Fruit fly (Drosophila melanogaster) whole organism, larva: ENCODE results near the gene Unc50.

Experiments used
- noc ChIP-seq: fragments of 200-800 bp; sonication (Bioruptor generic); optimal IDR thresholded peaks from 3 replicates; lab custom pipeline; 2019; ENCODE audit warnings: missing biosample characterization, mild to moderate bottlenecking, missing genetic modification characterization, moderate library complexity

Gene Unc50

dm6 chr3R:8638629-8639028 is 37.8 kb downstream of the Unc50 start:
- TF ChIP-seq noc (tag; lab: Kevin White, UChicago) = no peak

DNA sequence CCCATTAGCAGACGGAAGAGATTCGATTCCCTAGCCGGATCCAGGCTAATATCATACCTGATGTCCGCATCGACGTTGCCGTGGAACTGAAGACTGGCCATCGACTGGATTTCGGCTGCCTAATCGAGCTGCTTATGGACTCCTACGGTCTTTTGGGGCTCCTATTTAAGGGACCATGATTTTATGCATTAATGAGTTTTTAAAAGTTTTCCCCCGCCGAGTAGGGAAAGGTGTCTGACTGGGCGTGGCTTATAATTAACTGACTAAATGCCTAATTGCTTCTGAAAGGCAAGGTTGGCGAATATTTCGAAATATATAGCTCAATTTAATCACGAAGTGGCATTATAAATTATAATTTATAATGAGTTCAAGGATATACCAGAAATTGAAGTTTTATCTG is 40.6 kb downstream of the Unc50 start, which contains the start of gene Or85e:
Gene Or85e (minus strand): TSS at position 101 of the 400 bp plus-strand sequence.
- no peak for TF ChIP-seq noc (tag; lab: Kevin White, UChicago)
